Worm (Caenorhabditis elegans) whole organism, mixed stage, embryonic: Measurements from ENCODE around the gene Y37E11B.10.

Source experiments
- elt-1 ChIP-seq: sonication (generic microtip); optimal IDR thresholded peaks from 2 replicates; lab custom pipeline; 2017; ENCODE audit warnings: missing genetic modification characterization, mild to moderate bottlenecking, missing compliant biosample characterization, antibody characterized with exemption, moderate library complexity, borderline replicate concordance; ENCODE audit not compliant: insufficient read depth
- lsy-2 ChIP-seq: fragments of 150-350 bp; optimal IDR thresholded peaks from 2 replicates; lab custom pipeline; 2014; ENCODE audit warnings: missing biosample characterization, missing genetic modification characterization
- sem-2 ChIP-seq: fragments of 200-800 bp; sonication (Bioruptor generic); optimal IDR thresholded peaks from 2 replicates; lab custom pipeline; 2018; ENCODE audit warnings: mild to moderate bottlenecking, missing genetic modification characterization, missing compliant biosample characterization
- unc-39 ChIP-seq: fragments of 150-350 bp; optimal IDR thresholded peaks from 2 replicates; lab custom pipeline; 2014; ENCODE audit warnings: missing biosample characterization, missing genetic modification characterization
- ztf-11 ChIP-seq: fragments of 150-350 bp; optimal IDR thresholded peaks from 2 replicates; lab custom pipeline; 2014; ENCODE audit warnings: missing biosample characterization, missing genetic modification characterization

- TF ChIP-seq unc-39: no peak
- no peak for TF ChIP-seq sem-2 (GFP tag; lab: Kevin White, UChicago)
- TF ChIP-seq elt-1: no peak
- TF ChIP-seq ztf-11: no peak
- TF ChIP-seq lsy-2: no peak
Measured at ce11 chrIV:3593513-3593912, 12.8 kb downstream of the Y37E11B.10 start, which contains the start of gene taf-2.
